Fruit fly (Drosophila melanogaster): ENCODE data around the gene IntS2.

Gene IntS2

dm6 chrX:17697266-17697665 is 40.6 kb upstream of the IntS2 start:
- TF ChIP-seq CG12768 (GFP tag; optimal IDR thresholded peaks at IDR 0.05) (no peak), kay (GFP tag; ENCODE audit: borderline replicate concordance) (no peak), CG7101 (tag; optimal IDR thresholded peaks at IDR 0.05) (no peak), ovo (GFP tag; optimal IDR thresholded peaks at IDR 0.05) (no peak), Crg-1 (GFP tag; optimal IDR thresholded peaks at IDR 0.05) (no peak), CG1620 (GFP tag; optimal IDR thresholded peaks at IDR 0.05) (no peak), pad (GFP tag; optimal IDR thresholded peaks at IDR 0.05) (no peak), CG33017 (tag; optimal IDR thresholded peaks at IDR 0.05) (no peak), CG5204 (GFP tag; optimal IDR thresholded peaks at IDR 0.05) (no peak), cnc (optimal IDR thresholded peaks at IDR 0.05) (no peak), Clk (GFP tag; optimal IDR thresholded peaks at IDR 0.05) (no peak)

DNA sequence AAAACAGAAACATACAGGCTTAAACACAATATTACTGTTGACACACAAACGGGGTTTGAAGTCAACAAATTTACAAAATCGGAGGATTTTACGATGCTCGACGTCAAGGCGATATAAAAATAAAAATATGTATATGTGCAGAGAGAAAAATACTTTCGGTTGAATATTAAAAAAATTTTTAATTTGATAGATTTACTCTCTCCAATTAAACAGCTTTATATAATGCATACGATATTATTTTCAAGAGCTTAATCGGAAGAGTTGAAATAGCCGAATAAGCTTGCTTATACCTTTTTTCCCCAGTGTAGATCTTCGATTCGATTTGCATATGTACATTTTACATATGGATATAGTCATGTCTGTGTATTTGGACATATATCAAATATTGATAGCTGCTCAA is 40.0 kb upstream of the IntS2 start:
- TF ChIP-seq CG7101 (tag; optimal IDR thresholded peaks at IDR 0.05) (peak; percentile 43), Mnt (GFP tag; optimal IDR thresholded peaks at IDR 0.05) (no peak), bab1 (GFP tag; optimal IDR thresholded peaks at IDR 0.05) (no peak), CG33017 (tag; optimal IDR thresholded peaks at IDR 0.05) (peak; percentile 39), kay (GFP tag; ENCODE audit: borderline replicate concordance) (peak; percentile 63)

dm6 chrX:17695641-17696040 is 39.0 kb upstream of the IntS2 start:
- TF ChIP-seq CG5204 (GFP tag; optimal IDR thresholded peaks at IDR 0.05), result no peak
- no peak for TF ChIP-seq ovo (GFP tag; optimal IDR thresholded peaks at IDR 0.05)
- no peak for TF ChIP-seq CG7045 (GFP tag; optimal IDR thresholded peaks at IDR 0.05)
- TF ChIP-seq CG12768 (GFP tag; optimal IDR thresholded peaks at IDR 0.05), result no peak
- TF ChIP-seq CG11617 (GFP tag; optimal IDR thresholded peaks at IDR 0.05), result no peak
- no peak for TF ChIP-seq CG14711 (tag; optimal IDR thresholded peaks at IDR 0.05)
- no peak for TF ChIP-seq Mnt (GFP tag; optimal IDR thresholded peaks at IDR 0.05)
- no peak for TF ChIP-seq Hr96 (GFP tag; optimal IDR thresholded peaks at IDR 0.05)
- no peak for TF ChIP-seq bab1 (GFP tag; optimal IDR thresholded peaks at IDR 0.05)
- TF ChIP-seq kay (GFP tag; ENCODE audit: borderline replicate concordance), result no peak
- TF ChIP-seq CG7101 (tag; optimal IDR thresholded peaks at IDR 0.05), result no peak
- TF ChIP-seq pad (GFP tag; optimal IDR thresholded peaks at IDR 0.05), result no peak
- no peak for TF ChIP-seq toe (GFP tag; optimal IDR thresholded peaks at IDR 0.05)

dm6 chrX:17694873-17695446 is 38.3 kb upstream of the IntS2 start:
- TF ChIP-seq CG7101 (tag; optimal IDR thresholded peaks at IDR 0.05), result peak; percentile 24
- no peak for TF ChIP-seq tj (GFP tag; optimal IDR thresholded peaks at IDR 0.05)
- peak; percentile 30 for TF ChIP-seq pad (GFP tag; optimal IDR thresholded peaks at IDR 0.05)
- no peak for TF ChIP-seq Clk (GFP tag; optimal IDR thresholded peaks at IDR 0.05)
- no peak for TF ChIP-seq CG11617 (GFP tag; optimal IDR thresholded peaks at IDR 0.05)
- TF ChIP-seq CG14711 (tag; optimal IDR thresholded peaks at IDR 0.05), result peak; percentile 27
- TF ChIP-seq Crg-1 (GFP tag; optimal IDR thresholded peaks at IDR 0.05), result no peak
- peak; percentile 68 for TF ChIP-seq bab1 (GFP tag; optimal IDR thresholded peaks at IDR 0.05)

- peak; percentile 32 for TF ChIP-seq tj (GFP tag; optimal IDR thresholded peaks at IDR 0.05)
- TF ChIP-seq CG12768 (GFP tag; optimal IDR thresholded peaks at IDR 0.05), result no peak
- peak; percentile 33 for TF ChIP-seq kay (GFP tag; ENCODE audit: borderline replicate concordance)
- TF ChIP-seq CG11617 (GFP tag; optimal IDR thresholded peaks at IDR 0.05), result no peak
- peak; percentile 98 for TF ChIP-seq ovo (GFP tag; optimal IDR thresholded peaks at IDR 0.05)
- peak; percentile 3 for TF ChIP-seq CG5204 (GFP tag; optimal IDR thresholded peaks at IDR 0.05)
- TF ChIP-seq bab1 (GFP tag; optimal IDR thresholded peaks at IDR 0.05), result no peak
- no peak for TF ChIP-seq Mnt (GFP tag; optimal IDR thresholded peaks at IDR 0.05)
- TF ChIP-seq CG7101 (tag; optimal IDR thresholded peaks at IDR 0.05), result no peak
- TF ChIP-seq Hr96 (GFP tag; optimal IDR thresholded peaks at IDR 0.05), result peak; percentile 23
These were observed 37.6 kb upstream of the IntS2 start for dm6 chrX:17693981-17694872.

DNA sequence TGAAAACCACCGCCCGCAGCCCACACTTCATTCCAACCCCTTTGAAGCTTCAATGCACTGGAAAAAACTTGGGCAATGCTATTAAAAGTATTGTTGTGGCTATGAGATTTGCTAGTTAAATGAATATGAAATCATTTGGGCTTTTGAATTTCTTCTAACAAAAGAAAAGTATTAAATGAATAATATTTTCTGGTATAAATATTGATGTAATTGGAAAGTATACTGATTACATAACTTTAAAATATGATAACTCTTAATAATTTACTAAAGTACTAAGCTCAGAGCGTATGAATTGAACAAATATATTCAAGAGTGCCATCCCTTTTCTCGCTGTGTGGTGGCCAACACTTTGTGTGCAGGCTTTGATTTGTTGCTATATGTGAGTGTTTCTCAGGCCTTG is 36.1 kb upstream of the IntS2 start:
- TF ChIP-seq pad (GFP tag; optimal IDR thresholded peaks at IDR 0.05), result no peak
- peak; percentile 9 for TF ChIP-seq CG5204 (GFP tag; optimal IDR thresholded peaks at IDR 0.05)

DNA sequence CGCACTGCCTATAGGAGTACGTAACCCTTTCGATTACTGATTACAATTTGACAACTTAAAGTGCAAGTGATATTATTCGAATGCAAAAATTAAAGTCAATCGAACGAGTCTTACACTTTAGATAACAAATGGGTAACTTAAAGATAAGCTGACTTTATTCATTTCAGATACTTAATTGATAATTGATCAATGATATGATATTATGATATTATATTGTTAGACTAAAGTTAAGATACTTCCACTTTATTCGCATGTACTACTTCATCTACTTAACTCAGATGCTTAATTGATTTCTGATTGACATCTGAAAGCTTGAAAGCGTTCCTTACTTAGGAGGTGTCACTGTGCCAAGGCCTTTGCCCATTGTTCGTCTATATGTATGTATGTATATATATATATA is 29.6 kb upstream of the IntS2 start:
- no peak for TF ChIP-seq CG11617 (GFP tag; optimal IDR thresholded peaks at IDR 0.05)
- TF ChIP-seq Crg-1 (GFP tag; optimal IDR thresholded peaks at IDR 0.05), result no peak
- no peak for TF ChIP-seq kay (GFP tag; ENCODE audit: borderline replicate concordance)
- no peak for TF ChIP-seq CG7045 (GFP tag; optimal IDR thresholded peaks at IDR 0.05)
- TF ChIP-seq CG5204 (GFP tag; optimal IDR thresholded peaks at IDR 0.05), result no peak
- TF ChIP-seq CG12768 (GFP tag; optimal IDR thresholded peaks at IDR 0.05), result no peak
- no peak for TF ChIP-seq Clk (GFP tag; optimal IDR thresholded peaks at IDR 0.05)
- no peak for TF ChIP-seq CG7101 (tag; optimal IDR thresholded peaks at IDR 0.05)
- TF ChIP-seq ovo (GFP tag; optimal IDR thresholded peaks at IDR 0.05), result no peak
- TF ChIP-seq tj (GFP tag; optimal IDR thresholded peaks at IDR 0.05), result no peak
- TF ChIP-seq cic (GFP tag; optimal IDR thresholded peaks at IDR 0.05), result no peak
- TF ChIP-seq bab1 (GFP tag; optimal IDR thresholded peaks at IDR 0.05), result no peak
- no peak for TF ChIP-seq Mnt (GFP tag; optimal IDR thresholded peaks at IDR 0.05)
- TF ChIP-seq CG1620 (GFP tag; optimal IDR thresholded peaks at IDR 0.05), result no peak
- TF ChIP-seq CG14711 (tag; optimal IDR thresholded peaks at IDR 0.05), result no peak
- TF ChIP-seq cnc (optimal IDR thresholded peaks at IDR 0.05), result no peak
- no peak for TF ChIP-seq pad (GFP tag; optimal IDR thresholded peaks at IDR 0.05)
- no peak for TF ChIP-seq toe (GFP tag; optimal IDR thresholded peaks at IDR 0.05)
- TF ChIP-seq CG33017 (tag; optimal IDR thresholded peaks at IDR 0.05), result no peak
